Worm (Caenorhabditis elegans) whole organism, L4/young adult: ENCODE data around the gene C45B11.8.

Experiments
- W03F9.2 ChIP-seq: fragments of 150-350 bp; optimal IDR thresholded peaks from 2 replicates; lab custom pipeline; 2014; ENCODE audit warnings: missing biosample characterization, missing genetic modification characterization
- dao-5 ChIP-seq: sonication (generic microtip); optimal IDR thresholded peaks from 2 replicates; lab custom pipeline; 2016; ENCODE audit warnings: missing genotype, missing genetic modification characterization, moderate library complexity, missing compliant biosample characterization
- him-1 ChIP-seq: sonication (generic microtip); optimal IDR thresholded peaks from 2 replicates; lab custom pipeline; 2016; ENCODE audit warnings: missing genotype, missing genetic modification reagents, missing genetic modification characterization, missing compliant biosample characterization

DNA sequence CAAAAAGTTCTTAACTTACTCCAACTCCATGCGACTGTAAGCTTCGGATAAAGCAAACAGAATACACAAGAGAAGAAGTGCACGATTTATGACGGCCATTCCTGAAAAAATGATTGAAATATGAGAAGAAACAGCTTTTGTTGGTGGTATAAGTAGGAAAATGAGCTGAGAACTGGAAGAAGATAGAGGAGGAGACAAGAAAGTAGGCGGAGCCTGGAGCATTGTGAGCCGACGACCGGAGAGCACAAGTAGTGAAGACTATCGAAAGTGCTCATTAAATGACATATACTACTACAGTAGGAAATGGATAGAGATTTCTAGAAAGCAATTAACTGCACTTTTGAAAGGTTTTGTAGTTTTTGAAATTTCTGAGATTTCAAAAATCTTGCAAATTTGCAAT lies 24.9 kb downstream of the C45B11.8 start, which contains the start of gene nlp-80:
- TF ChIP-seq dao-5 (tag; lab: Kevin White, UChicago), result no peak
- no peak for TF ChIP-seq W03F9.2
- TF ChIP-seq him-1 (tag; lab: Kevin White, UChicago), result no peak
